Worm (Caenorhabditis elegans) whole organism, L1 larva: Measurements from ENCODE around the gene AH9.3.

ENCODE experiments used
- aha-1 ChIP-seq: fragments of 150-350 bp; optimal IDR thresholded peaks from 2 replicates; lab custom pipeline; 2014; ENCODE audit warnings: missing biosample characterization, missing genetic modification characterization
- aly-2 ChIP-seq: fragments of 150-350 bp; optimal IDR thresholded peaks from 2 replicates; lab custom pipeline; 2014; ENCODE audit warnings: missing biosample characterization, missing genetic modification characterization
- ama-1 ChIP-seq: fragments of 150-350 bp; optimal IDR thresholded peaks from 2 replicates; lab custom pipeline; 2014
- ceh-8 ChIP-seq: fragments of 200-800 bp; sonication (Bioruptor generic); optimal IDR thresholded peaks from 2 replicates; lab custom pipeline; 2018; ENCODE audit warnings: mild to moderate bottlenecking, missing genetic modification characterization, moderate library complexity, missing compliant biosample characterization
- ceh-82 ChIP-seq, 3 experiments: fragments of 150-350 bp in 1 of 3; sonication (generic microtip) in 2 of 3; optimal IDR thresholded peaks; 2 replicates each; lab custom pipeline; 2014 to 2017; ENCODE audit warnings: missing biosample characterization in 3 of 3, missing genetic modification characterization in 3 of 3
- ceh-88 ChIP-seq: fragments of 200-800 bp; sonication (Bioruptor generic); IDR thresholded peaks from 2 replicates; pipeline ENCODE4 v1.3.6; 2022; ENCODE audit warnings: missing genetic modification characterization, missing compliant biosample characterization
- ceh-90 ChIP-seq: sonication (generic microtip); optimal IDR thresholded peaks from 2 replicates; lab custom pipeline; 2016; ENCODE audit warnings: missing genetic modification characterization, missing compliant biosample characterization
- dpl-1 ChIP-seq, 3 experiments: fragments of 150-350 bp in 2 of 3; sonication (generic microtip) in 1 of 3; optimal IDR thresholded peaks; 2 replicates each; lab custom pipeline; 2014 to 2017; ENCODE audit warnings: missing biosample characterization in 3 of 3, missing genetic modification characterization in 3 of 3, missing genetic modification reagents in 3 of 3
- dsc-1 ChIP-seq: sonication (generic microtip); optimal IDR thresholded peaks from 2 replicates; lab custom pipeline; 2016; ENCODE audit warnings: mild to moderate bottlenecking, missing genetic modification characterization, missing compliant biosample characterization
- efl-1 ChIP-seq, 4 experiments: fragments of 150-350 bp; optimal IDR thresholded peaks in 3 of 4; peaks in 1 of 4; 1 replicate in 1 of 4; 2 replicates in 3 of 4; lab custom pipeline; 2014; ENCODE audit warnings: missing biosample characterization in 2 of 4, missing genetic modification characterization in 2 of 4, missing genetic modification reagents in 2 of 4
- egl-13 ChIP-seq: sonication (generic microtip); optimal IDR thresholded peaks from 2 replicates; lab custom pipeline; 2016; ENCODE audit warnings: missing genotype, missing genetic modification reagents, missing genetic modification characterization, missing compliant biosample characterization
- elt-2 ChIP-seq: sonication (generic microtip); optimal IDR thresholded peaks from 2 replicates; lab custom pipeline; 2016; ENCODE audit warnings: missing genetic modification characterization, mild to moderate bottlenecking, inconsistent platforms, missing compliant biosample characterization, missing genetic modification reagents
- fkh-4 ChIP-seq: sonication (generic microtip); optimal IDR thresholded peaks from 2 replicates; lab custom pipeline; 2016; ENCODE audit warnings: missing compliant biosample characterization, missing genetic modification characterization, borderline replicate concordance
- fos-1 ChIP-seq: fragments of 150-350 bp; optimal IDR thresholded peaks from 2 replicates; lab custom pipeline; 2014; ENCODE audit warnings: missing biosample characterization, missing genetic modification characterization
- hlh-17 ChIP-seq: fragments of 200-800 bp; sonication (Bioruptor generic); optimal IDR thresholded peaks from 2 replicates; lab custom pipeline; 2018; ENCODE audit warnings: missing genetic modification characterization, mild to moderate bottlenecking, missing compliant biosample characterization, moderate library complexity, borderline replicate concordance
- jun-1 ChIP-seq: fragments of 150-350 bp; optimal IDR thresholded peaks from 2 replicates; lab custom pipeline; 2014; ENCODE audit warnings: missing biosample characterization, missing genetic modification reagents, missing genetic modification characterization
- lin-14 ChIP-seq: fragments of 200-800 bp; sonication (Bioruptor generic); optimal IDR thresholded peaks from 2 replicates; lab custom pipeline; 2018; ENCODE audit warnings: mild to moderate bottlenecking, missing genetic modification characterization, moderate library complexity, missing compliant biosample characterization
- lin-15B ChIP-seq: fragments of 150-350 bp; sonication (generic microtip); optimal IDR thresholded peaks from 3 replicates; lab custom pipeline; 2014; ENCODE audit warnings: missing biosample characterization, missing genetic modification characterization
- lir-3 ChIP-seq: sonication (generic microtip); optimal IDR thresholded peaks from 2 replicates; lab custom pipeline; 2016; ENCODE audit warnings: mild to moderate bottlenecking, missing genetic modification characterization, moderate library complexity, missing compliant biosample characterization; ENCODE audit not compliant: poor library complexity
- mdl-1 ChIP-seq, 2 experiments: fragments of 150-350 bp; optimal IDR thresholded peaks; 2 replicates each; lab custom pipeline; 2014 to 2017; ENCODE audit warnings: missing biosample characterization in 2 of 2, missing genetic modification characterization in 2 of 2, inconsistent platforms in 1 of 2
- nhr-11 ChIP-seq: fragments of 150-350 bp; optimal IDR thresholded peaks from 2 replicates; lab custom pipeline; 2014; ENCODE audit warnings: missing biosample characterization, missing genetic modification characterization
- nhr-12 ChIP-seq: sonication (generic microtip); optimal IDR thresholded peaks from 2 replicates; lab custom pipeline; 2017; ENCODE audit warnings: missing biosample characterization, missing genetic modification characterization
- nhr-19 ChIP-seq: fragments of 200-800 bp; sonication (Bioruptor generic); conservative IDR thresholded peaks from 2 replicates; pipeline ENCODE4 v1.3.6; 2022; ENCODE audit warnings: missing genetic modification characterization, missing compliant biosample characterization
- nhr-20 ChIP-seq: sonication (generic microtip); optimal IDR thresholded peaks from 2 replicates; lab custom pipeline; 2016; ENCODE audit warnings: mild to moderate bottlenecking, missing genetic modification characterization, missing compliant biosample characterization
- nhr-71 ChIP-seq: sonication (generic microtip); optimal IDR thresholded peaks from 2 replicates; lab custom pipeline; 2016; ENCODE audit warnings: mild to moderate bottlenecking, missing genetic modification characterization, moderate library complexity, missing compliant biosample characterization
- nhr-76 ChIP-seq: sonication (generic microtip); optimal IDR thresholded peaks from 2 replicates; lab custom pipeline; 2017; ENCODE audit warnings: missing biosample characterization, missing genetic modification characterization
- nhr-90 ChIP-seq: sonication (generic microtip); optimal IDR thresholded peaks from 2 replicates; lab custom pipeline; 2016; ENCODE audit warnings: mild to moderate bottlenecking, missing genetic modification characterization, missing compliant biosample characterization; ENCODE audit not compliant: poor library complexity
- pag-3 ChIP-seq: sonication (generic microtip); optimal IDR thresholded peaks from 2 replicates; lab custom pipeline; 2017; ENCODE audit warnings: missing genetic modification characterization, mild to moderate bottlenecking, missing compliant biosample characterization, antibody characterized with exemption, borderline replicate concordance; ENCODE audit not compliant: insufficient read depth
- pqm-1 ChIP-seq: sonication (generic microtip); optimal IDR thresholded peaks from 3 replicates; lab custom pipeline; 2017; ENCODE audit warnings: missing biosample characterization, missing genetic modification characterization
- skn-1 ChIP-seq: fragments of 150-350 bp; optimal IDR thresholded peaks from 2 replicates; lab custom pipeline; 2014; ENCODE audit warnings: missing biosample characterization, missing genetic modification characterization
- snu-23 ChIP-seq: sonication (generic microtip); optimal IDR thresholded peaks from 2 replicates; lab custom pipeline; 2016; ENCODE audit warnings: missing genetic modification characterization, missing compliant biosample characterization
- sox-4 ChIP-seq: sonication (generic microtip); optimal IDR thresholded peaks from 2 replicates; lab custom pipeline; 2016; ENCODE audit warnings: missing genetic modification characterization, missing compliant biosample characterization
- swsn-7 ChIP-seq: sonication (generic microtip); optimal IDR thresholded peaks from 2 replicates; lab custom pipeline; 2016; ENCODE audit warnings: missing genetic modification characterization, missing compliant biosample characterization
- tbx-2 ChIP-seq: sonication (generic microtip); optimal IDR thresholded peaks from 2 replicates; lab custom pipeline; 2016; ENCODE audit warnings: missing genetic modification characterization, missing compliant biosample characterization
- tlp-1 ChIP-seq: fragments of 150-350 bp; optimal IDR thresholded peaks from 2 replicates; lab custom pipeline; 2014; ENCODE audit warnings: missing biosample characterization, missing genetic modification characterization
- unc-130 ChIP-seq: fragments of 150-350 bp; optimal IDR thresholded peaks from 2 replicates; lab custom pipeline; 2017; ENCODE audit warnings: missing biosample characterization, missing genetic modification characterization, inconsistent platforms
- unc-30 ChIP-seq: sonication (generic microtip); optimal IDR thresholded peaks from 2 replicates; lab custom pipeline; 2017; ENCODE audit warnings: missing biosample characterization, missing genetic modification characterization
- unc-62 ChIP-seq: fragments of 150-350 bp; optimal IDR thresholded peaks from 2 replicates; lab custom pipeline; 2014; ENCODE audit warnings: missing biosample characterization, missing genetic modification reagents, missing genetic modification characterization
- unc-86 ChIP-seq: sonication (generic microtip); optimal IDR thresholded peaks from 2 replicates; lab custom pipeline; 2016; ENCODE audit warnings: missing genetic modification characterization, missing compliant biosample characterization
- vab-15 ChIP-seq: sonication (generic microtip); optimal IDR thresholded peaks from 2 replicates; lab custom pipeline; 2017; ENCODE audit warnings: missing genotype, mild to moderate bottlenecking, missing genetic modification characterization, missing compliant biosample characterization
- zip-4 ChIP-seq: fragments of 200-800 bp; sonication (Bioruptor generic); optimal IDR thresholded peaks from 2 replicates; lab custom pipeline; 2018; ENCODE audit warnings: mild to moderate bottlenecking, missing genetic modification characterization, moderate library complexity, missing compliant biosample characterization
- ztf-4 ChIP-seq: fragments of 150-350 bp; optimal IDR thresholded peaks from 2 replicates; lab custom pipeline; 2014; ENCODE audit warnings: missing biosample characterization, missing genetic modification characterization

The AH9.3 gene

DNA sequence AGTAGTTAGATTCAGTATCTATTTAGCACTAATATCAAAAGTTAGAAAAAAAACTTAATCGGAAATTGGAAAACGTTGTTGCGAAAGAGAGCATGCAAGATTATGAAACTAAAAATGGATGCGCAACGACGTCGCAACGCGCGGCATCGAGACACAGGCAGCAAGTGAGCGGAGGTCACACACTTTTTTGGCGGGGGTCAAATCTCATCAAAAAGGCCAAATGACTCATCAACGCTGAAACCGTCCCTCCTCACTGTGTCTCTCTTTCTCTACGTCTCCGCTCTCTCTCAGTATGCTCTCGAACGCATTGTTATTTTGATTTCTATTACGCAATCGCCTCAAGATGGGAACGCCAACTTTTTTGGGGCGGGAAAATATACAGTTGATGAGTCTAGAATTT is 2.5 kb downstream of the AH9.3 start:
- peak; percentile 10 for TF ChIP-seq lin-14 (GFP tag; lab: Kevin White, UChicago)
- no peak for TF ChIP-seq nhr-12 (tag; lab: Kevin White, UChicago)
- TF ChIP-seq swsn-7 (tag; lab: Kevin White, UChicago) = no peak
- TF ChIP-seq efl-1 (optimal IDR thresholded peaks at IDR 0.05; lab: Kevin White, UChicago) = no peak
- no peak for TF ChIP-seq efl-1 (GFP tag; optimal IDR thresholded peaks at IDR 0.05 in 1 of 2; lab: Kevin White, UChicago)
- no peak for TF ChIP-seq ztf-4 (tag; lab: Kevin White, UChicago)
- TF ChIP-seq ceh-82 (tag; optimal IDR thresholded peaks at IDR 0.05; lab: Kevin White, UChicago) = peak in 1 of 3 experiments; percentile 26
- TF ChIP-seq skn-1 (tag; lab: Kevin White, UChicago) = peak; percentile 88
- no peak for TF ChIP-seq ceh-88 (GFP tag; lab: Robert Waterston, UW)

- TF ChIP-seq aha-1 (tag; lab: Kevin White, UChicago) = no peak
- no peak for TF ChIP-seq unc-62 (GFP tag; lab: Kevin White, UChicago)
- TF ChIP-seq dsc-1 (tag; lab: Kevin White, UChicago) = no peak
- TF ChIP-seq dpl-1 (GFP tag; optimal IDR thresholded peaks at IDR 0.05; lab: Kevin White, UChicago) = no peak
- TF ChIP-seq tlp-1 (tag; lab: Kevin White, UChicago) = no peak
- no peak for TF ChIP-seq ceh-88 (GFP tag; lab: Robert Waterston, UW)
- TF ChIP-seq mdl-1 (tag; optimal IDR thresholded peaks at IDR 0.05; lab: Kevin White, UChicago) = no peak
- no peak for TF ChIP-seq nhr-11 (tag; lab: Kevin White, UChicago)
- no peak for TF ChIP-seq efl-1 (optimal IDR thresholded peaks at IDR 0.05; lab: Kevin White, UChicago)
- no peak for TF ChIP-seq efl-1 (GFP tag; optimal IDR thresholded peaks at IDR 0.05 in 1 of 2; lab: Kevin White, UChicago)
- TF ChIP-seq unc-86 = no peak
- no peak for TF ChIP-seq ama-1 (lab: Kevin White, UChicago)
- TF ChIP-seq lin-14 (GFP tag; lab: Kevin White, UChicago) = no peak
- TF ChIP-seq elt-2 (tag; lab: Kevin White, UChicago) = no peak
- TF ChIP-seq, all 84 proteins: peak for 0
Observed at ce11 chrX:2258001-2258400, 2.9 kb downstream of the AH9.3 start, which contains the start of gene crn-4. Gene crn-4 (minus strand): TSS chrX:2258101.

- no peak for TF ChIP-seq aly-2 (tag; lab: Kevin White, UChicago)
- no peak for TF ChIP-seq elt-2 (tag; lab: Kevin White, UChicago)
- no peak for TF ChIP-seq unc-62 (GFP tag; lab: Kevin White, UChicago)
- TF ChIP-seq zip-4 (GFP tag; lab: Kevin White, UChicago) = no peak
- TF ChIP-seq dpl-1 (GFP tag; optimal IDR thresholded peaks at IDR 0.05; lab: Kevin White, UChicago) = no peak
- TF ChIP-seq sox-4 (tag; lab: Kevin White, UChicago) = no peak
- TF ChIP-seq nhr-90 (tag; lab: Kevin White, UChicago) = no peak
- no peak for TF ChIP-seq vab-15
Observed at ce11 chrX:2246908-2247307, 14.0 kb downstream of the AH9.3 start, which contains the start of gene AH9.1. Gene AH9.1 (minus strand): TSS chrX:2247008.

DNA sequence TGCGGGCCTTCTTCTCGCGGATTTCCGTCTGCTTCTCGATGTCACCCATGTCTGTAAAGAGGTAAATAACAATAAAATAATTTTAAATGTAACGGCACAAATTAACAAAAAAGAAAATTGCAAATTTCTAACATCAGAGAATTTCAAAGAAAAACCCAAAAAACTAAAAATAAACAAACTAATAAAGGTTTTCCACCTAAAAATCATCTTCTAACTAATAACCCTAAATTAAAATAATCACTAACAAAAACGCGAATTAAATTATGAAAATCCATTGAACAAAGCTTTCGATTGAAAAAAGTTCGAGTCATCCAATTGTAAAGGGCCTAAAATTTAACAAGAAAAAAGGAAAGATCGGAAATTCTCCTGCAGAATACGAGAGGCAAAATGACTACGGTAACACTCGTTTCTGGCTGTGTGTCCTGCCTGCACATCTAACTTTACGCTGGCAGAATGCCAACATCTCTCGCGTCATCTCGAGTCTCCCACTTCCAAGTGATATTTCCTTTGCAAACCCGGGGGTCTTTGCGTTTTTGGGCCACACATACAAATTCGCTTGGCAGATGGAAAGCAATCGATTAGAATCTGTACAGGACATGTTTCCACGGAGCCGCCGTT is 18.2 kb downstream of the AH9.3 start, which contains the start of gene rpl-11.2:
Gene rpl-11.2, minus strand, starts transcription at position 51 of the 618 bp plus-strand sequence.
- peak; percentile 96 to 99 (median 98) for TF ChIP-seq ceh-82 (tag; optimal IDR thresholded peaks at IDR 0.05; lab: Kevin White, UChicago)
- peak; percentile 98 for TF ChIP-seq nhr-19 (GFP tag; lab: Robert Waterston, UW)
- TF ChIP-seq hlh-17 (GFP tag; lab: Kevin White, UChicago) = no peak
- peak; percentile 97 for TF ChIP-seq fos-1 (tag; lab: Kevin White, UChicago)
- TF ChIP-seq efl-1 (optimal IDR thresholded peaks at IDR 0.05; lab: Kevin White, UChicago) = peak; percentile 90 to 96
- peak; percentile 72 to 98 for TF ChIP-seq efl-1 (GFP tag; optimal IDR thresholded peaks at IDR 0.05 in 1 of 2; lab: Kevin White, UChicago)
- TF ChIP-seq lin-15B = peak; percentile 84
- TF ChIP-seq mdl-1 (tag; optimal IDR thresholded peaks at IDR 0.05; lab: Kevin White, UChicago) = peak in 1 of 2 experiments; percentile 96
- TF ChIP-seq ceh-88 (GFP tag; lab: Robert Waterston, UW) = peak; percentile 93
- peak; percentile 98 for TF ChIP-seq tbx-2 (tag; lab: Kevin White, UChicago)
- peak; percentile 99 for TF ChIP-seq nhr-71 (tag; lab: Kevin White, UChicago)
- TF ChIP-seq fkh-4 = peak; percentile 20
- TF ChIP-seq tlp-1 (tag; lab: Kevin White, UChicago) = no peak
- TF ChIP-seq egl-13 (tag; lab: Kevin White, UChicago) = peak; percentile 93
- TF ChIP-seq pag-3 (tag; lab: Kevin White, UChicago) = peak; percentile 98
- TF ChIP-seq jun-1 (tag; lab: Kevin White, UChicago) = peak; percentile 97
- peak; percentile 82 to 85 (median 84) for TF ChIP-seq dpl-1 (GFP tag; optimal IDR thresholded peaks at IDR 0.05; lab: Kevin White, UChicago)
- TF ChIP-seq unc-130 = peak; percentile 99
- TF ChIP-seq ceh-8 = peak; percentile 87
- no peak for TF ChIP-seq unc-30 (tag; lab: Kevin White, UChicago)
- TF ChIP-seq ceh-90 (tag; lab: Kevin White, UChicago) = no peak
- peak; percentile 88 for TF ChIP-seq ama-1 (lab: Kevin White, UChicago)
- TF ChIP-seq nhr-20 = peak; percentile 99
- TF ChIP-seq aly-2 (tag; lab: Kevin White, UChicago) = peak; percentile 91
- TF ChIP-seq snu-23 (GFP tag; lab: Kevin White, UChicago) = peak; percentile 99
- TF ChIP-seq nhr-76 = peak; percentile 70
- TF ChIP-seq lir-3 (tag; lab: Kevin White, UChicago) = peak; percentile 87
- peak; percentile 8 for TF ChIP-seq pqm-1 (tag; lab: Kevin White, UChicago)
